Fruit fly (Drosophila melanogaster) S2 (cell line): ENCODE measurements around the gene CG42249.

ENCODE experiments used
- CG8478 ChIP-seq: fragments of >200 bp; optimal IDR thresholded peaks from 2 replicates; lab custom pipeline; 2018
- CTCF ChIP-seq, 2 experiments: fragments of >200 bp; optimal IDR thresholded peaks; 2 replicates each; lab custom pipeline; 2018

- TF ChIP-seq CG8478 (lab: Kevin White, UChicago) (no peak), CTCF (optimal IDR thresholded peaks at IDR 0.05; lab: Kevin White, UChicago) (no peak)
These were observed 36.2 kb downstream of the CG42249 start, which contains the start of gene CG44385 for dm6 chrX:11132312-11132711.
